Fruit fly (Drosophila melanogaster) whole organism, adult: Measurements from ENCODE around the gene mRpL45.

Experiments used
- CG11617 ChIP-seq: fragments of 200-800 bp; sonication (Bioruptor generic); optimal IDR thresholded peaks from 2 replicates; lab custom pipeline; 2017; ENCODE audit warnings: mild to moderate bottlenecking, missing biosample characterization, missing genetic modification reagents, missing genetic modification characterization
- CG12768 ChIP-seq: fragments of 200-800 bp; sonication (Bioruptor generic); optimal IDR thresholded peaks from 2 replicates; lab custom pipeline; 2017; ENCODE audit warnings: missing biosample characterization, missing genetic modification characterization, mild to moderate bottlenecking, moderate library complexity, missing genetic modification reagents
- CG5204 ChIP-seq: fragments of 200-800 bp; sonication (Bioruptor generic); optimal IDR thresholded peaks from 2 replicates; lab custom pipeline; 2016; ENCODE audit warnings: missing biosample characterization, missing genetic modification characterization
- CG7045 ChIP-seq: fragments of 200-800 bp; sonication (Bioruptor generic); optimal IDR thresholded peaks from 2 replicates; lab custom pipeline; 2017; ENCODE audit warnings: missing biosample characterization, mild to moderate bottlenecking, missing genetic modification characterization
- CG7101 ChIP-seq: fragments of 200-800 bp; sonication (Bioruptor generic); optimal IDR thresholded peaks from 2 replicates; lab custom pipeline; 2018; ENCODE audit warnings: missing biosample characterization, mild to moderate bottlenecking, missing genetic modification characterization, moderate library complexity
- Crg-1 ChIP-seq: fragments of 200-800 bp; sonication (Bioruptor generic); optimal IDR thresholded peaks from 2 replicates; lab custom pipeline; 2016; ENCODE audit warnings: missing biosample characterization, missing genetic modification characterization
- Hr96 ChIP-seq: fragments of 200-800 bp; sonication (Bioruptor generic); optimal IDR thresholded peaks from 2 replicates; lab custom pipeline; 2016; ENCODE audit warnings: missing biosample characterization, missing genetic modification characterization
- bab1 ChIP-seq: fragments of 200-800 bp; sonication (Bioruptor generic); optimal IDR thresholded peaks from 3 replicates; lab custom pipeline; 2019; ENCODE audit warnings: missing biosample characterization, mild to moderate bottlenecking, missing genetic modification characterization, moderate library complexity
- cic ChIP-seq: fragments of 200-800 bp; sonication (Bioruptor generic); optimal IDR thresholded peaks from 2 replicates; lab custom pipeline; 2017; ENCODE audit warnings: missing biosample characterization, mild to moderate bottlenecking, missing genetic modification characterization, moderate library complexity
- cnc ChIP-seq, 2 experiments: fragments of >200 bp; optimal IDR thresholded peaks; 2 replicates each; lab custom pipeline; 2017
- kay ChIP-seq: fragments of 200-800 bp; sonication (Bioruptor generic); peaks from one replicate; lab custom pipeline; 2016; ENCODE audit warnings: missing biosample characterization, missing genetic modification characterization, borderline replicate concordance
- toe ChIP-seq: fragments of 200-800 bp; sonication (Bioruptor generic); optimal IDR thresholded peaks from 2 replicates; lab custom pipeline; 2016; ENCODE audit warnings: missing biosample characterization, missing genetic modification characterization

DNA sequence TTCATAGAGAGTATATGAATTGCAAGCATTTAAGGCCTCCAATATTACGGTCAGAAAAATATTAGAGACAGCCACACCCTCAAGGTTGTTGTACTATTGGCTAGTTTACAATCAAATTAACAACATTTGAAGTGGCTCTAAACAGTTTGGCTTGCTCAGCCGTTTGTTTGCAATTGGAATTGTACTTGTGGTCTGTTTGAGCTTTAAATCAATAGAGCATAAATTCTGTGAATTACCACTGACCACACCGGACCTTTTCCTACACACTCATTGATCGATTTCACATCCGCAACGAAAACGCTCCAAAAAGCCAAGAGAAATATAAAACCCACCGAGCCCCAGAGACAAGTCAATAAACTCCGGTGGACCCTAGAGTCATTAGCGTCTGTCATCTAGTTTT, 44.7 kb upstream of the mRpL45 start:
- TF ChIP-seq kay (no peak), CG5204 (GFP tag; lab: Kevin White, UChicago) (no peak), cnc (optimal IDR thresholded peaks at IDR 0.05; lab: Kevin White, UChicago) (no peak), CG11617 (GFP tag; lab: Kevin White, UChicago) (no peak), Hr96 (GFP tag; lab: Kevin White, UChicago) (no peak), bab1 (no peak), toe (GFP tag; lab: Kevin White, UChicago) (no peak), CG7045 (no peak), cic (GFP tag; lab: Kevin White, UChicago) (no peak), CG12768 (no peak), CG7101 (tag; lab: Kevin White, UChicago) (no peak), Crg-1 (GFP tag; lab: Kevin White, UChicago) (no peak)
